Worm (Caenorhabditis elegans): Measurements from ENCODE around the gene rme-6.

DNA sequence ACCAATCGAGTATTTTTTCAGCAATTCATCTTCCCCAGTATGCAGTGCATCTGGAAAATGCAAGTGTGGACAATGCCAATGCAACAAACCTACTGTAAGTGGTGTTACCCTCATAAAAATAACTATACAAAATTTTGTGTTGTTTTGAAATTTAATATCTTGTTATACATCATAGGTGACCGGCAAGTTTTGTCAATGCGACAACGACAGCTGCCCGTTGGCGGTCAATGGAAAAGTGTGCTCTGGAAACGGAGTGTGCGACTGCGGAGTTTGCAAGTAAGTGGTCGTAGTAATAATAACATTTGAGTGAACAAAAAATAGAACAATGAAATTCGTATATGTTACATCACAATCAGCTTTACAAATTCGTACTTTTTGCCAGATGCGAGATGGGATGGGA, 18.3 kb downstream of the rme-6 start:
- TF ChIP-seq W03F9.2 (tag; optimal IDR thresholded peaks at IDR 0.05) (no peak), him-1 (tag; optimal IDR thresholded peaks at IDR 0.05) (no peak), dao-5 (tag; optimal IDR thresholded peaks at IDR 0.05) (no peak)

Measured in whole organism, L4/young adult.